Fruit fly (Drosophila melanogaster) whole organism, adult: ENCODE measurements around the gene CG43844.

Source experiments
- CG11617 ChIP-seq: fragments of 200-800 bp; sonication (Bioruptor generic); optimal IDR thresholded peaks from 2 replicates; lab custom pipeline; 2017; ENCODE audit warnings: mild to moderate bottlenecking, missing biosample characterization, missing genetic modification reagents, missing genetic modification characterization
- CG12768 ChIP-seq: fragments of 200-800 bp; sonication (Bioruptor generic); optimal IDR thresholded peaks from 2 replicates; lab custom pipeline; 2017; ENCODE audit warnings: missing biosample characterization, missing genetic modification characterization, mild to moderate bottlenecking, moderate library complexity, missing genetic modification reagents
- CG14711 ChIP-seq: fragments of 200-800 bp; sonication (Bioruptor generic); optimal IDR thresholded peaks from 2 replicates; lab custom pipeline; 2018; ENCODE audit warnings: missing biosample characterization, mild to moderate bottlenecking, missing genetic modification characterization, moderate library complexity
- CG1620 ChIP-seq: fragments of 200-800 bp; sonication (Bioruptor generic); optimal IDR thresholded peaks from 2 replicates; lab custom pipeline; 2016; ENCODE audit warnings: missing biosample characterization, missing genetic modification characterization
- CG33017 ChIP-seq: fragments of 200-800 bp; sonication (Bioruptor generic); optimal IDR thresholded peaks from 2 replicates; lab custom pipeline; 2018; ENCODE audit warnings: missing biosample characterization, mild to moderate bottlenecking, missing genetic modification characterization, moderate library complexity
- CG5204 ChIP-seq: fragments of 200-800 bp; sonication (Bioruptor generic); optimal IDR thresholded peaks from 2 replicates; lab custom pipeline; 2016; ENCODE audit warnings: missing biosample characterization, missing genetic modification characterization
- CG7045 ChIP-seq: fragments of 200-800 bp; sonication (Bioruptor generic); optimal IDR thresholded peaks from 2 replicates; lab custom pipeline; 2017; ENCODE audit warnings: missing biosample characterization, mild to moderate bottlenecking, missing genetic modification characterization
- CG7101 ChIP-seq: fragments of 200-800 bp; sonication (Bioruptor generic); optimal IDR thresholded peaks from 2 replicates; lab custom pipeline; 2018; ENCODE audit warnings: missing biosample characterization, mild to moderate bottlenecking, missing genetic modification characterization, moderate library complexity
- Clk ChIP-seq: fragments of 200-800 bp; sonication (Bioruptor generic); optimal IDR thresholded peaks from 2 replicates; lab custom pipeline; 2017; ENCODE audit warnings: missing biosample characterization, missing genetic modification characterization
- Crg-1 ChIP-seq: fragments of 200-800 bp; sonication (Bioruptor generic); optimal IDR thresholded peaks from 2 replicates; lab custom pipeline; 2016; ENCODE audit warnings: missing biosample characterization, missing genetic modification characterization
- Hr96 ChIP-seq: fragments of 200-800 bp; sonication (Bioruptor generic); optimal IDR thresholded peaks from 2 replicates; lab custom pipeline; 2016; ENCODE audit warnings: missing biosample characterization, missing genetic modification characterization
- Mnt ChIP-seq: fragments of 200-800 bp; sonication (Bioruptor generic); optimal IDR thresholded peaks from 2 replicates; lab custom pipeline; 2016; ENCODE audit warnings: missing biosample characterization, mild to moderate bottlenecking, missing genetic modification characterization
- bab1 ChIP-seq: fragments of 200-800 bp; sonication (Bioruptor generic); optimal IDR thresholded peaks from 3 replicates; lab custom pipeline; 2019; ENCODE audit warnings: missing biosample characterization, mild to moderate bottlenecking, missing genetic modification characterization, moderate library complexity
- cic ChIP-seq: fragments of 200-800 bp; sonication (Bioruptor generic); optimal IDR thresholded peaks from 2 replicates; lab custom pipeline; 2017; ENCODE audit warnings: missing biosample characterization, mild to moderate bottlenecking, missing genetic modification characterization, moderate library complexity
- cnc ChIP-seq, 2 experiments: fragments of >200 bp; optimal IDR thresholded peaks; 2 replicates each; lab custom pipeline; 2017
- kay ChIP-seq: fragments of 200-800 bp; sonication (Bioruptor generic); peaks from one replicate; lab custom pipeline; 2016; ENCODE audit warnings: missing biosample characterization, missing genetic modification characterization, borderline replicate concordance
- ovo ChIP-seq: fragments of 200-800 bp; sonication (Bioruptor generic); optimal IDR thresholded peaks from 2 replicates; lab custom pipeline; 2016; ENCODE audit warnings: missing biosample characterization, missing genetic modification characterization
- pad ChIP-seq: fragments of 200-800 bp; sonication (Bioruptor generic); optimal IDR thresholded peaks from 3 replicates; lab custom pipeline; 2017; ENCODE audit warnings: missing biosample characterization, missing genetic modification characterization, mild to moderate bottlenecking, moderate library complexity, missing genetic modification reagents
- tj ChIP-seq: fragments of 200-800 bp; sonication (Bioruptor generic); optimal IDR thresholded peaks from 3 replicates; lab custom pipeline; 2017; ENCODE audit warnings: missing biosample characterization, mild to moderate bottlenecking, missing genetic modification characterization, moderate library complexity
- toe ChIP-seq: fragments of 200-800 bp; sonication (Bioruptor generic); optimal IDR thresholded peaks from 2 replicates; lab custom pipeline; 2016; ENCODE audit warnings: missing biosample characterization, missing genetic modification characterization

CG43844 gene

dm6 chr3R:21885450-21885849, 3.9 kb upstream of the CG43844 start, which contains the start of gene CG17819:
Gene CG17819, minus strand, starts transcription at chr3R:21885550.
- TF ChIP-seq CG7101 (no peak), Crg-1 (GFP tag; lab: Kevin White, UChicago) (no peak)

- TF ChIP-seq CG5204 (GFP tag; lab: Kevin White, UChicago) (no peak), CG7101 (peak; percentile 18), Mnt (GFP tag; lab: Kevin White, UChicago) (peak; percentile 20), ovo (GFP tag; lab: Kevin White, UChicago) (no peak), CG1620 (GFP tag; lab: Kevin White, UChicago) (no peak), CG14711 (tag; lab: Kevin White, UChicago) (peak; percentile 49), pad (GFP tag; lab: Kevin White, UChicago) (peak; percentile 26), kay (GFP tag; lab: Kevin White, UChicago) (peak; percentile 74), Crg-1 (GFP tag; lab: Kevin White, UChicago) (peak; percentile 37), cic (peak; percentile 55)
These were observed 2.3 kb upstream of the CG43844 start, which contains the start of the genes CG6678 and dnd for dm6 chr3R:21886861-21887587. Gene CG6678, plus strand, starts transcription at chr3R:21887029. Gene dnd, minus strand, starts transcription at chr3R:21887355.

- TF ChIP-seq kay (GFP tag; lab: Kevin White, UChicago) (peak; percentile 54), Clk (GFP tag; lab: Kevin White, UChicago) (no peak), CG33017 (tag; lab: Kevin White, UChicago) (no peak), CG7101 (peak; percentile 24), toe (no peak), CG5204 (GFP tag; lab: Kevin White, UChicago) (no peak), cic (no peak), cnc (optimal IDR thresholded peaks at IDR 0.05; lab: Kevin White, UChicago) (no peak), CG12768 (GFP tag; lab: Kevin White, UChicago) (peak; percentile 14), pad (GFP tag; lab: Kevin White, UChicago) (no peak), CG7045 (GFP tag; lab: Kevin White, UChicago) (no peak), Crg-1 (GFP tag; lab: Kevin White, UChicago) (no peak), CG11617 (GFP tag; lab: Kevin White, UChicago) (no peak), Hr96 (GFP tag; lab: Kevin White, UChicago) (no peak), CG1620 (GFP tag; lab: Kevin White, UChicago) (no peak), CG14711 (tag; lab: Kevin White, UChicago) (peak; percentile 26), tj (GFP tag; lab: Kevin White, UChicago) (no peak), bab1 (GFP tag; lab: Kevin White, UChicago) (peak; percentile 14), Mnt (GFP tag; lab: Kevin White, UChicago) (no peak), ovo (GFP tag; lab: Kevin White, UChicago) (no peak)
These were observed 1.7 kb upstream of the CG43844 start for dm6 chr3R:21887588-21888007.

- TF ChIP-seq kay (GFP tag; lab: Kevin White, UChicago) (peak; percentile 65), CG12768 (GFP tag; lab: Kevin White, UChicago) (no peak)
These were observed 606 bp downstream of the CG43844 start for dm6 chr3R:21889945-21890344.

- TF ChIP-seq CG11617 (GFP tag; lab: Kevin White, UChicago) (no peak), CG33017 (tag; lab: Kevin White, UChicago) (no peak), Hr96 (GFP tag; lab: Kevin White, UChicago) (no peak), CG7045 (GFP tag; lab: Kevin White, UChicago) (no peak), CG7101 (no peak), Clk (GFP tag; lab: Kevin White, UChicago) (no peak), ovo (GFP tag; lab: Kevin White, UChicago) (no peak), CG1620 (GFP tag; lab: Kevin White, UChicago) (no peak), cic (no peak), bab1 (GFP tag; lab: Kevin White, UChicago) (no peak), CG5204 (GFP tag; lab: Kevin White, UChicago) (no peak), cnc (optimal IDR thresholded peaks at IDR 0.05; lab: Kevin White, UChicago) (no peak), CG14711 (tag; lab: Kevin White, UChicago) (no peak), tj (GFP tag; lab: Kevin White, UChicago) (no peak), Mnt (GFP tag; lab: Kevin White, UChicago) (no peak), kay (GFP tag; lab: Kevin White, UChicago) (no peak), pad (GFP tag; lab: Kevin White, UChicago) (no peak), toe (no peak), Crg-1 (GFP tag; lab: Kevin White, UChicago) (no peak)
These were observed 1.4 kb downstream of the CG43844 start for dm6 chr3R:21890739-21891138.

dm6 chr3R:21892450-21892849, 3.1 kb downstream of the CG43844 start:
- TF ChIP-seq Hr96 (GFP tag; lab: Kevin White, UChicago) (no peak), tj (GFP tag; lab: Kevin White, UChicago) (no peak), pad (GFP tag; lab: Kevin White, UChicago) (no peak), CG33017 (tag; lab: Kevin White, UChicago) (no peak), CG1620 (GFP tag; lab: Kevin White, UChicago) (no peak), bab1 (GFP tag; lab: Kevin White, UChicago) (no peak), CG7101 (no peak), CG11617 (GFP tag; lab: Kevin White, UChicago) (no peak), CG12768 (GFP tag; lab: Kevin White, UChicago) (no peak)
